Fruit fly (Drosophila melanogaster) whole organism: Measurements from ENCODE around the gene CG5455.

Experiments
- CG8478 ChIP-seq: fragments of >200 bp; optimal IDR thresholded peaks from 2 replicates; lab custom pipeline; 2018; ENCODE audit warnings: inconsistent platforms
- Dll ChIP-seq: fragments of >200 bp; optimal IDR thresholded peaks from 2 replicates; lab custom pipeline; 2017
- EcR ChIP-seq, 2 experiments: fragments of >200 bp; optimal IDR thresholded peaks; 2 replicates each; lab custom pipeline; 2017; ENCODE audit warnings: missing biosample characterization in 2 of 2, missing genetic modification characterization in 2 of 2, missing genetic modification reagents in 2 of 2
- pan ChIP-seq: fragments of >200 bp; optimal IDR thresholded peaks from 2 replicates; lab custom pipeline; 2017
- usp ChIP-seq: fragments of >200 bp; optimal IDR thresholded peaks from 2 replicates; lab custom pipeline; 2017; ENCODE audit warnings: missing biosample characterization, missing genetic modification characterization, mixed read lengths

- TF ChIP-seq pan (lab: Kevin White, UChicago) (no peak), EcR (GFP tag; optimal IDR thresholded peaks at IDR 0.05; lab: Kevin White, UChicago) (no peak), usp (no peak), Dll (lab: Kevin White, UChicago) (no peak), CG8478 (lab: Kevin White, UChicago) (no peak)
Measured at dm6 chr3R:26484511-26484910, 23.2 kb downstream of the CG5455 start.
